Worm (Caenorhabditis elegans) whole organism, young adult: ENCODE results near the gene nspg-1.

Source experiments
- B0261.1 ChIP-seq: sonication (generic microtip); optimal IDR thresholded peaks from 2 replicates; lab custom pipeline; 2016; ENCODE audit warnings: mild to moderate bottlenecking, missing genetic modification characterization, moderate library complexity, missing compliant biosample characterization
- C06A6.2 ChIP-seq: fragments of 200-800 bp; sonication (Bioruptor generic); conservative IDR thresholded peaks from 2 replicates; pipeline ENCODE4 v1.3.6; 2022; ENCODE audit warnings: missing genetic modification characterization, missing compliant biosample characterization
- F10E7.11 ChIP-seq: sonication (generic microtip); optimal IDR thresholded peaks from 2 replicates; lab custom pipeline; 2017; ENCODE audit warnings: mild to moderate bottlenecking, missing genetic modification characterization, moderate library complexity, missing compliant biosample characterization
- F23B12.7 ChIP-seq: sonication (generic microtip); optimal IDR thresholded peaks from 2 replicates; lab custom pipeline; 2017; ENCODE audit warnings: missing genetic modification characterization, mild to moderate bottlenecking, missing compliant biosample characterization, antibody characterized with exemption, moderate library complexity; ENCODE audit not compliant: insufficient read depth
- F33H1.4 ChIP-seq: fragments of 200-800 bp; sonication (Bioruptor generic); IDR thresholded peaks from 2 replicates; pipeline ENCODE4 v1.3.6; 2022; ENCODE audit warnings: missing genetic modification reagents, missing genetic modification characterization, missing compliant biosample characterization
- F37B4.10 ChIP-seq: fragments of 200-800 bp; sonication (Bioruptor generic); IDR thresholded peaks from 2 replicates; pipeline ENCODE4 v1.3.6; 2022; ENCODE audit warnings: missing genetic modification characterization, missing compliant biosample characterization
- F52B5.7 ChIP-seq: sonication (generic microtip); optimal IDR thresholded peaks from 2 replicates; lab custom pipeline; 2016; ENCODE audit warnings: mild to moderate bottlenecking, missing genetic modification characterization, missing compliant biosample characterization
- F57C9.4 ChIP-seq: sonication (generic microtip); optimal IDR thresholded peaks from 2 replicates; lab custom pipeline; 2017; ENCODE audit warnings: mild to moderate bottlenecking, missing genetic modification characterization, missing compliant biosample characterization
- K12H6.12 ChIP-seq: fragments of 200-800 bp; sonication (Bioruptor generic); optimal IDR thresholded peaks from 2 replicates; lab custom pipeline; 2018; ENCODE audit warnings: mild to moderate bottlenecking, missing genetic modification characterization, missing compliant biosample characterization
- T26A5.8 ChIP-seq: sonication (generic microtip); optimal IDR thresholded peaks from 2 replicates; lab custom pipeline; 2016; ENCODE audit warnings: missing genetic modification characterization, missing compliant biosample characterization
- Y79H2A.3 ChIP-seq: fragments of 200-800 bp; sonication (Bioruptor generic); conservative IDR thresholded peaks from 2 replicates; pipeline ENCODE4 v1.3.6; 2022; ENCODE audit warnings: missing genetic modification reagents, missing genetic modification characterization, missing compliant biosample characterization
- aptf-2 ChIP-seq: fragments of 200-800 bp; sonication (Bioruptor generic); conservative IDR thresholded peaks from 2 replicates; pipeline ENCODE4 v1.3.6; 2022; ENCODE audit warnings: missing genetic modification reagents, missing genetic modification characterization, missing compliant biosample characterization
- ccch-3 ChIP-seq: fragments of 200-800 bp; sonication (Bioruptor generic); optimal IDR thresholded peaks from 2 replicates; lab custom pipeline; 2018; ENCODE audit warnings: mild to moderate bottlenecking, missing genetic modification characterization, missing compliant biosample characterization
- ceh-79 ChIP-seq: sonication (generic microtip); optimal IDR thresholded peaks from 2 replicates; lab custom pipeline; 2017; ENCODE audit warnings: mild to moderate bottlenecking, missing genetic modification characterization, missing compliant biosample characterization
- ceh-91 ChIP-seq: fragments of 200-800 bp; sonication (Bioruptor generic); IDR thresholded peaks from 2 replicates; pipeline ENCODE4 v1.3.6; 2022; ENCODE audit warnings: missing genetic modification reagents, missing genetic modification characterization, missing compliant biosample characterization
- chd-7 ChIP-seq: sonication (generic microtip); optimal IDR thresholded peaks from 2 replicates; lab custom pipeline; 2016; ENCODE audit warnings: mild to moderate bottlenecking, missing genetic modification characterization, moderate library complexity, missing compliant biosample characterization
- egl-18 ChIP-seq: fragments of 200-800 bp; sonication (Bioruptor generic); IDR thresholded peaks from 2 replicates; pipeline ENCODE4 v1.3.6; 2022; ENCODE audit warnings: missing genetic modification reagents, missing genetic modification characterization, missing compliant biosample characterization
- egrh-3 ChIP-seq: fragments of 200-800 bp; sonication (Bioruptor generic); IDR thresholded peaks from 2 replicates; pipeline ENCODE4 v1.3.6; 2022; ENCODE audit warnings: missing genetic modification reagents, missing genetic modification characterization, missing compliant biosample characterization
- hlh-26 ChIP-seq: fragments of 200-800 bp; sonication (Bioruptor generic); conservative IDR thresholded peaks from 2 replicates; pipeline ENCODE4 v1.3.6; 2022; ENCODE audit warnings: missing genetic modification reagents, missing genetic modification characterization, missing compliant biosample characterization
- hmg-20 ChIP-seq: fragments of 200-800 bp; sonication (Bioruptor generic); IDR thresholded peaks from 2 replicates; pipeline ENCODE4 v1.3.6; 2022; ENCODE audit warnings: missing genetic modification reagents, missing genetic modification characterization, missing compliant biosample characterization
- hrde-1 ChIP-seq: sonication (generic microtip); optimal IDR thresholded peaks from 2 replicates; lab custom pipeline; 2016; ENCODE audit warnings: missing genetic modification characterization, mild to moderate bottlenecking, missing compliant biosample characterization, moderate library complexity, missing genotype, missing genetic modification reagents, borderline replicate concordance
- hsf-1 ChIP-seq: fragments of 200-800 bp; sonication (Bioruptor generic); IDR thresholded peaks from 2 replicates; pipeline ENCODE4 v1.3.6; 2022; ENCODE audit warnings: missing genetic modification reagents, missing genetic modification characterization, missing compliant biosample characterization
- lin-54 ChIP-seq: fragments of 200-800 bp; sonication (Bioruptor generic); optimal IDR thresholded peaks from 2 replicates; lab custom pipeline; 2018; ENCODE audit warnings: mild to moderate bottlenecking, missing genetic modification characterization, missing compliant biosample characterization
- madf-3 ChIP-seq: fragments of 200-800 bp; sonication (Bioruptor generic); IDR thresholded peaks from 2 replicates; pipeline ENCODE4 v1.3.6; 2022; ENCODE audit warnings: missing genetic modification reagents, missing genetic modification characterization, missing compliant biosample characterization
- nfyb-1 ChIP-seq: fragments of 200-800 bp; sonication (Bioruptor generic); IDR thresholded peaks from 2 replicates; pipeline ENCODE4 v1.3.6; 2022; ENCODE audit warnings: missing genetic modification reagents, missing genetic modification characterization, missing compliant biosample characterization
- nhr-80 ChIP-seq: sonication (generic microtip); optimal IDR thresholded peaks from 2 replicates; lab custom pipeline; 2016; ENCODE audit warnings: missing genetic modification characterization, missing compliant biosample characterization
- pbrm-1 ChIP-seq: fragments of 200-800 bp; sonication (Bioruptor generic); IDR thresholded peaks from 2 replicates; pipeline ENCODE4 v1.3.6; 2022; ENCODE audit warnings: missing genetic modification reagents, missing genetic modification characterization, missing compliant biosample characterization
- pha-4 ChIP-seq: fragments of 150-350 bp; sonication (generic microtip); optimal IDR thresholded peaks from 2 replicates; lab custom pipeline; 2014; ENCODE audit warnings: missing biosample characterization, missing genetic modification reagents, missing genetic modification characterization
- rec-8 ChIP-seq, 2 experiments: sonication (generic microtip); optimal IDR thresholded peaks; 2 replicates each; lab custom pipeline; 2016; ENCODE audit warnings: mild to moderate bottlenecking in 2 of 2, missing genetic modification characterization in 2 of 2, missing genetic modification reagents in 2 of 2, missing genotype in 2 of 2, missing biosample characterization in 1 of 2, missing compliant biosample characterization in 1 of 2, moderate library complexity in 1 of 2
- rpc-1 ChIP-seq, 2 experiments: fragments of 150-350 bp in 1 of 2; sonication (generic microtip) in 1 of 2; optimal IDR thresholded peaks; 2 replicates each; lab custom pipeline; 2014 to 2018; ENCODE audit warnings: missing biosample characterization in 1 of 2, missing genetic modification characterization in 1 of 2, missing genetic modification reagents in 1 of 2, missing genotype in 1 of 2
- snpc-1.3 ChIP-seq: sonication (generic microtip); optimal IDR thresholded peaks from 2 replicates; lab custom pipeline; 2017; ENCODE audit warnings: missing genetic modification characterization, mild to moderate bottlenecking, missing compliant biosample characterization, antibody characterized with exemption, moderate library complexity, missing genotype, missing genetic modification reagents; ENCODE audit not compliant: insufficient read depth
- sptf-2 ChIP-seq: fragments of 200-800 bp; sonication (Bioruptor generic); optimal IDR thresholded peaks from 2 replicates; lab custom pipeline; 2018; ENCODE audit warnings: mild to moderate bottlenecking, missing genetic modification characterization, missing compliant biosample characterization
- tlf-1 ChIP-seq: fragments of 200-800 bp; sonication (Bioruptor generic); optimal IDR thresholded peaks from 2 replicates; lab custom pipeline; 2018; ENCODE audit warnings: mild to moderate bottlenecking, missing genetic modification characterization, missing compliant biosample characterization
- zim-3 ChIP-seq: sonication (generic microtip); optimal IDR thresholded peaks from 2 replicates; lab custom pipeline; 2017; ENCODE audit warnings: mild to moderate bottlenecking, missing genetic modification characterization, moderate library complexity, missing compliant biosample characterization
- ztf-6 ChIP-seq: fragments of 200-800 bp; sonication (Bioruptor generic); IDR thresholded peaks from 2 replicates; pipeline ENCODE4 v1.3.6; 2022; ENCODE audit warnings: missing genetic modification reagents, missing genetic modification characterization, missing compliant biosample characterization

nspg-1 gene

ce11 chrV:12882370-12882769 lies 14.5 kb upstream of the nspg-1 start (continued):
- no peak for TF ChIP-seq pha-4

- TF ChIP-seq ceh-91 (GFP tag; lab: Robert Waterston, UW) (no peak), pbrm-1 (GFP tag; lab: Robert Waterston, UW) (no peak), ztf-6 (GFP tag; lab: Robert Waterston, UW) (no peak), tlf-1 (no peak), madf-3 (no peak), ccch-3 (no peak), B0261.1 (tag; lab: Kevin White, UChicago) (no peak), F10E7.11 (tag; lab: Kevin White, UChicago) (no peak), F33H1.4 (GFP tag; lab: Robert Waterston, UW) (no peak), hmg-20 (GFP tag; lab: Robert Waterston, UW) (no peak), sptf-2 (GFP tag; lab: Kevin White, UChicago) (no peak)
Observed at ce11 chrV:12881396-12881795, 13.5 kb upstream of the nspg-1 start.

ce11 chrV:12879349-12879748 lies 11.5 kb upstream of the nspg-1 start:
- TF ChIP-seq C06A6.2 (GFP tag; lab: Robert Waterston, UW) = no peak
- TF ChIP-seq T26A5.8 (tag; lab: Kevin White, UChicago) = no peak
- TF ChIP-seq F57C9.4 (tag; lab: Kevin White, UChicago) = no peak
- no peak for TF ChIP-seq rec-8 (tag; optimal IDR thresholded peaks at IDR 0.05; lab: Kevin White, UChicago)
- TF ChIP-seq F37B4.10 (GFP tag; lab: Robert Waterston, UW) = no peak
- TF ChIP-seq hrde-1 = no peak
- no peak for TF ChIP-seq lin-54 (GFP tag; lab: Kevin White, UChicago)
- no peak for TF ChIP-seq hsf-1 (GFP tag; lab: Robert Waterston, UW)
- no peak for TF ChIP-seq hlh-26 (GFP tag; lab: Robert Waterston, UW)
- TF ChIP-seq ceh-79 = no peak
- TF ChIP-seq K12H6.12 (tag; lab: Kevin White, UChicago) = no peak
- TF ChIP-seq chd-7 (tag; lab: Kevin White, UChicago) = no peak
- TF ChIP-seq zim-3 (tag; lab: Kevin White, UChicago) = no peak
- no peak for TF ChIP-seq egl-18 (GFP tag; lab: Robert Waterston, UW)
- TF ChIP-seq ceh-91 (GFP tag; lab: Robert Waterston, UW) = no peak
- no peak for TF ChIP-seq F52B5.7 (tag; lab: Kevin White, UChicago)

- TF ChIP-seq snpc-1.3 (tag; lab: Kevin White, UChicago) (no peak), nfyb-1 (GFP tag; lab: Robert Waterston, UW) (no peak), nhr-80 (tag; lab: Kevin White, UChicago) (peak; percentile 59), aptf-2 (GFP tag; lab: Robert Waterston, UW) (no peak), Y79H2A.3 (no peak), C06A6.2 (GFP tag; lab: Robert Waterston, UW) (no peak)
Observed at ce11 chrV:12877579-12877978, 9.7 kb upstream of the nspg-1 start.

- TF ChIP-seq rpc-1 (optimal IDR thresholded peaks at IDR 0.05; lab: Kevin White, UChicago) = no peak
- no peak for TF ChIP-seq rpc-1 (tag; optimal IDR thresholded peaks at IDR 0.05; lab: Kevin White, UChicago)
- no peak for TF ChIP-seq pha-4
- no peak for TF ChIP-seq egrh-3 (GFP tag; lab: Robert Waterston, UW)
- TF ChIP-seq F23B12.7 (tag; lab: Kevin White, UChicago) = no peak
Observed at ce11 chrV:12876708-12877107, 8.8 kb upstream of the nspg-1 start.
